Fruit fly (Drosophila melanogaster): ENCODE data around the gene CG14207.

dm6 chrX:19598503-19598902 is 6.5 kb upstream of the CG14207 start:
- TF ChIP-seq topi (GFP tag; optimal IDR thresholded peaks at IDR 0.05) (no peak), Hr39 (GFP tag; optimal IDR thresholded peaks at IDR 0.05) (no peak)
